Worm (Caenorhabditis elegans): ENCODE results near the gene crn-4.

The crn-4 gene

ce11 chrX:2287977-2288387 is 30.1 kb upstream of the crn-4 start (continued):
- peak; percentile 83 for TF ChIP-seq hlh-11 (tag; optimal IDR thresholded peaks at IDR 0.05)

ce11 chrX:2287092-2287491 is 29.2 kb upstream of the crn-4 start, which contains the start of gene sav-1:
sav-1 (minus strand) TSS chrX:2287192.
- TF ChIP-seq unc-62 (GFP tag; optimal IDR thresholded peaks at IDR 0.05 in 1 of 2) (peak in 1 of 2 experiments; percentile 9), unc-62 (tag; optimal IDR thresholded peaks at IDR 0.05) (no peak), jun-1 (tag; optimal IDR thresholded peaks at IDR 0.05) (no peak)

ce11 chrX:2276000-2276399 is 18.1 kb upstream of the crn-4 start:
- no peak for TF ChIP-seq daf-12 (tag; optimal IDR thresholded peaks at IDR 0.05)
- no peak for TF ChIP-seq F37D6.2 (tag; optimal IDR thresholded peaks at IDR 0.05)
- TF ChIP-seq zip-11 (GFP tag; IDR thresholded peaks at IDR 0.05) = no peak
- no peak for TF ChIP-seq ZK546.5 (tag; optimal IDR thresholded peaks at IDR 0.05)
- TF ChIP-seq saeg-2 (GFP tag; IDR thresholded peaks at IDR 0.05) = no peak
- TF ChIP-seq ztf-7 (tag; optimal IDR thresholded peaks at IDR 0.05) = no peak
- TF ChIP-seq aha-1 (tag) = peak; percentile 89
- no peak for TF ChIP-seq cey-2 (tag; optimal IDR thresholded peaks at IDR 0.05; ENCODE audit: borderline replicate concordance, insufficient read depth)
- no peak for TF ChIP-seq Y75B8A.6 (GFP tag; IDR thresholded peaks at IDR 0.05)
- no peak for TF ChIP-seq zip-2 (tag; optimal IDR thresholded peaks at IDR 0.05)
- TF ChIP-seq unc-62 (GFP tag; optimal IDR thresholded peaks at IDR 0.05 in 1 of 2) = peak in 1 of 2 experiments; percentile 58
- no peak for TF ChIP-seq unc-62 (tag; optimal IDR thresholded peaks at IDR 0.05)

ce11 chrX:2274237-2274636 is 16.3 kb upstream of the crn-4 start, which contains the start of gene AH9.4:
AH9.4 (minus strand) TSS chrX:2274337.
- TF ChIP-seq Y5F2A.4 (GFP tag; optimal IDR thresholded peaks at IDR 0.05) (no peak), madf-5 (GFP tag; IDR thresholded peaks at IDR 0.05) (no peak), fos-1 (tag; optimal IDR thresholded peaks at IDR 0.05) (no peak), ztf-11 (tag; optimal IDR thresholded peaks at IDR 0.05) (no peak), tag-97 (GFP tag; IDR thresholded peaks at IDR 0.05) (no peak), mdt-29 (GFP tag; IDR thresholded peaks at IDR 0.05) (no peak), dmd-8 (GFP tag; IDR thresholded peaks at IDR 0.05) (no peak), duxl-1 (tag; optimal IDR thresholded peaks at IDR 0.05; ENCODE audit: poor library complexity) (no peak), mep-1 (tag; optimal IDR thresholded peaks at IDR 0.05) (no peak), snpc-4 (tag; optimal IDR thresholded peaks at IDR 0.05) (no peak), F10B5.3 (tag; optimal IDR thresholded peaks at IDR 0.05) (no peak), lsy-2 (tag; optimal IDR thresholded peaks at IDR 0.05) (no peak), hmg-1.1 (GFP tag; IDR thresholded peaks at IDR 0.05) (no peak), dmd-6 (GFP tag; IDR thresholded peaks at IDR 0.05) (no peak), nhr-237 (tag; optimal IDR thresholded peaks at IDR 0.05) (no peak), F49E8.2 (tag; optimal IDR thresholded peaks at IDR 0.05; ENCODE audit: borderline replicate concordance) (no peak), ZK546.5 (tag; optimal IDR thresholded peaks at IDR 0.05) (no peak)

- TF ChIP-seq F10B5.3 (tag; optimal IDR thresholded peaks at IDR 0.05) (no peak), ces-1 (GFP tag; optimal IDR thresholded peaks at IDR 0.05) (peak; percentile 84), T20F7.1 (GFP tag; optimal IDR thresholded peaks at IDR 0.05) (no peak), php-3 (GFP tag; IDR thresholded peaks at IDR 0.05) (no peak), gei-8 (GFP tag; optimal IDR thresholded peaks at IDR 0.05) (no peak), fkh-10 (GFP tag; optimal IDR thresholded peaks at IDR 0.05) (peak; percentile 29), pqm-1 (tag; optimal IDR thresholded peaks at IDR 0.05) (no peak)
These were observed 13.5 kb upstream of the crn-4 start for ce11 chrX:2271429-2271828.
